Worm (Caenorhabditis elegans) whole organism, L3 larva: Measurements from ENCODE around the gene D1054.5.
A peak's percentile ranks its signal among the peaks of the same experiment; 100 is the strongest.

Source experiments
- R02D3.7 ChIP-seq: fragments of 150-350 bp; optimal IDR thresholded peaks from 2 replicates; lab custom pipeline; 2014; ENCODE audit warnings: missing biosample characterization, missing genetic modification characterization
- aly-2 ChIP-seq: fragments of 150-350 bp; optimal IDR thresholded peaks from 2 replicates; lab custom pipeline; 2014; ENCODE audit warnings: missing biosample characterization, missing genetic modification characterization
- ceh-82 ChIP-seq: fragments of 150-350 bp; optimal IDR thresholded peaks from 2 replicates; lab custom pipeline; 2014; ENCODE audit warnings: missing biosample characterization, missing genetic modification characterization
- egl-27 ChIP-seq: sonication (generic microtip); optimal IDR thresholded peaks from 4 replicates; lab custom pipeline; 2017; ENCODE audit warnings: missing biosample characterization, missing genetic modification reagents, missing genetic modification characterization
- elt-1 ChIP-seq: fragments of 150-350 bp; optimal IDR thresholded peaks from 2 replicates; lab custom pipeline; 2014; ENCODE audit warnings: missing biosample characterization, missing genetic modification characterization
- elt-3 ChIP-seq, 3 experiments: fragments of 150-350 bp in 1 of 3; sonication (generic microtip) in 2 of 3; optimal IDR thresholded peaks; 2 replicates in 2 of 3; 4 replicates in 1 of 3; lab custom pipeline; 2014 to 2017; ENCODE audit warnings: missing biosample characterization in 3 of 3, missing genetic modification characterization in 3 of 3
- fkh-10 ChIP-seq: sonication (generic microtip); optimal IDR thresholded peaks from 2 replicates; lab custom pipeline; 2017; ENCODE audit warnings: missing biosample characterization, missing genetic modification reagents, missing genetic modification characterization
- lin-39 ChIP-seq: fragments of 150-350 bp; optimal IDR thresholded peaks from 2 replicates; lab custom pipeline; 2018; ENCODE audit warnings: missing biosample characterization, missing genetic modification reagents, missing genetic modification characterization
- nhr-28 ChIP-seq: fragments of 150-350 bp; optimal IDR thresholded peaks from 2 replicates; lab custom pipeline; 2014; ENCODE audit warnings: missing biosample characterization, missing genetic modification characterization
- nhr-77 ChIP-seq: fragments of 150-350 bp; optimal IDR thresholded peaks from 2 replicates; lab custom pipeline; 2014; ENCODE audit warnings: missing biosample characterization, missing genetic modification characterization
- pha-4 ChIP-seq: fragments of 150-350 bp; optimal IDR thresholded peaks from 2 replicates; lab custom pipeline; 2014; ENCODE audit warnings: missing biosample characterization, missing genetic modification reagents, missing genetic modification characterization

DNA sequence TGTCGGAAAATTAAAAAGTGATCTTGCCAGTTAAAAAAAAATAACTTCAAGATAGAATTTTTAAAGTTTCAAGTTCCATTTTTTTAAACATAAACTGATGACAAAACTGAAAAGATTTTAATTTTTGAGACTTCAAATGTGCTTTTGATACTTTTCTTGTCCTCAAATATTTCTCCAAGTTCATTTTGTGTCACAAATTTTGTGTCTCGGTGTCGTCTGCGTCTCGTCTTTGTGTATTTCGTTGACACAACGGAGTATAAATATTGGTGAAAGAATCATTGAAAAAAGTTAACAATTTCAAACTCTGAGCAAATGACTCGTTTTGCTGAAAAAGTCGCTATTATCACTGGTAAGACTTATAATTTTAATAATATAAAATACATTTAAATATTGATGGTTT is 7.6 kb upstream of the D1054.5 start, which contains the start of gene D1054.8:
- no peak for TF ChIP-seq ceh-82 (tag; lab: Kevin White, UChicago)
- no peak for TF ChIP-seq nhr-28 (tag; lab: Kevin White, UChicago)
- TF ChIP-seq R02D3.7 (tag; lab: Kevin White, UChicago): no peak
- TF ChIP-seq nhr-77 (tag; lab: Kevin White, UChicago): no peak
- no peak for TF ChIP-seq egl-27 (tag; lab: Kevin White, UChicago)
- TF ChIP-seq elt-3 (tag; optimal IDR thresholded peaks at IDR 0.05; lab: Kevin White, UChicago): no peak
- TF ChIP-seq fkh-10: no peak
- TF ChIP-seq lin-39 (tag; lab: Kevin White, UChicago): no peak
- no peak for TF ChIP-seq aly-2 (tag; lab: Kevin White, UChicago)
- TF ChIP-seq elt-1 (tag; lab: Kevin White, UChicago): no peak
- TF ChIP-seq pha-4 (tag; lab: Kevin White, UChicago): peak; percentile 56
